Worm (Caenorhabditis elegans): ENCODE data around the gene F54E4.3.

- TF ChIP-seq elt-3 (tag; optimal IDR thresholded peaks at IDR 0.05) (no peak), skn-1 (tag; optimal IDR thresholded peaks at IDR 0.05) (no peak), aly-2 (tag; optimal IDR thresholded peaks at IDR 0.05) (no peak), grh-1 (GFP tag; IDR thresholded peaks at IDR 0.05) (no peak), nhr-76 (tag; optimal IDR thresholded peaks at IDR 0.05) (no peak), nhr-84 (tag; optimal IDR thresholded peaks at IDR 0.05) (no peak), unc-62 (GFP tag; optimal IDR thresholded peaks at IDR 0.05) (no peak), blmp-1 (tag; optimal IDR thresholded peaks at IDR 0.05) (no peak), ceh-88 (GFP tag; IDR thresholded peaks at IDR 0.05) (no peak)
Observed at ce11 chrX:14649224-14649623, 13.0 kb upstream of the F54E4.3 start.
